Worm (Caenorhabditis elegans): Measurements from ENCODE around the gene aps-1.

aps-1 gene

ce11 chrV:5991490-5992069, 26.2 kb upstream of the aps-1 start:
- TF ChIP-seq ceh-9 (tag; optimal IDR thresholded peaks at IDR 0.05) (no peak), madf-2 (tag; optimal IDR thresholded peaks at IDR 0.05) (no peak), sox-4 (tag; optimal IDR thresholded peaks at IDR 0.05) (no peak), ceh-22 (tag; optimal IDR thresholded peaks at IDR 0.05) (no peak), tbx-2 (tag; optimal IDR thresholded peaks at IDR 0.05) (peak; percentile 50), ref-2 (tag; optimal IDR thresholded peaks at IDR 0.05) (no peak), eyg-1 (tag; optimal IDR thresholded peaks at IDR 0.05) (no peak), ets-4 (tag; optimal IDR thresholded peaks at IDR 0.05) (no peak), rnt-1 (tag; optimal IDR thresholded peaks at IDR 0.05) (peak; percentile 54), K02D7.2 (tag; optimal IDR thresholded peaks at IDR 0.05) (no peak), unc-55 (GFP tag; optimal IDR thresholded peaks at IDR 0.05) (peak; percentile 94), che-1 (tag; optimal IDR thresholded peaks at IDR 0.05) (no peak), syd-9 (tag; optimal IDR thresholded peaks at IDR 0.05) (peak; percentile 41), pax-1 (tag; optimal IDR thresholded peaks at IDR 0.05) (no peak), ztf-16 (tag; optimal IDR thresholded peaks at IDR 0.05) (no peak), ttx-3 (tag; optimal IDR thresholded peaks at IDR 0.05) (no peak), pat-9 (tag; optimal IDR thresholded peaks at IDR 0.05) (no peak), unc-3 (GFP tag; conservative IDR thresholded peaks at IDR 0.05) (no peak), unc-3 (tag; optimal IDR thresholded peaks at IDR 0.05) (no peak), sox-2 (GFP tag; IDR thresholded peaks at IDR 0.05) (no peak), hlh-13 (GFP tag; optimal IDR thresholded peaks at IDR 0.05) (no peak), mec-3 (tag; optimal IDR thresholded peaks at IDR 0.05; ENCODE audit: borderline replicate concordance) (no peak), elt-2 (tag; optimal IDR thresholded peaks at IDR 0.05) (peak; percentile 47), ceh-6 (GFP tag; optimal IDR thresholded peaks at IDR 0.05) (no peak), ceh-18 (tag; optimal IDR thresholded peaks at IDR 0.05) (peak; percentile 69), T23F11.4 (GFP tag; optimal IDR thresholded peaks at IDR 0.05) (no peak), hlh-30 (tag; optimal IDR thresholded peaks at IDR 0.05; ENCODE audit: insufficient read depth) (no peak), pros-1 (tag; optimal IDR thresholded peaks at IDR 0.05) (peak; percentile 3), nfya-1 (tag; optimal IDR thresholded peaks at IDR 0.05) (peak; percentile 55), ceh-48 (tag; optimal IDR thresholded peaks at IDR 0.05) (peak; percentile 73), fax-1 (tag; optimal IDR thresholded peaks at IDR 0.05) (no peak), hlh-8 (tag; optimal IDR thresholded peaks at IDR 0.05) (peak; percentile 35), ceh-14 (tag; optimal IDR thresholded peaks at IDR 0.05) (peak; percentile 63), K09A11.1 (tag; optimal IDR thresholded peaks at IDR 0.05; ENCODE audit: insufficient read depth) (no peak), ceh-34 (tag; optimal IDR thresholded peaks at IDR 0.05) (peak; percentile 69), C38D4.7 (GFP tag; optimal IDR thresholded peaks at IDR 0.05) (no peak), ceh-2 (tag; optimal IDR thresholded peaks at IDR 0.05) (no peak), gmeb-2 (tag; optimal IDR thresholded peaks at IDR 0.05) (no peak), unc-42 (tag; optimal IDR thresholded peaks at IDR 0.05) (peak; percentile 80), ceh-31 (tag; optimal IDR thresholded peaks at IDR 0.05) (peak; percentile 53), tbx-7 (tag; optimal IDR thresholded peaks at IDR 0.05) (no peak), ceh-45 (GFP tag; IDR thresholded peaks at IDR 0.05) (no peak)

- TF ChIP-seq ceh-45 (GFP tag; IDR thresholded peaks at IDR 0.05) (no peak), pqm-1 (tag; optimal IDR thresholded peaks at IDR 0.05) (no peak), hlh-15 (tag; optimal IDR thresholded peaks at IDR 0.05) (no peak), ceh-9 (tag; optimal IDR thresholded peaks at IDR 0.05) (no peak), pros-1 (tag; optimal IDR thresholded peaks at IDR 0.05) (no peak), unc-55 (GFP tag; optimal IDR thresholded peaks at IDR 0.05) (peak; percentile 84), rnt-1 (tag; optimal IDR thresholded peaks at IDR 0.05) (peak; percentile 39), ceh-19 (GFP tag; optimal IDR thresholded peaks at IDR 0.05) (no peak)
Measured at ce11 chrV:5995598-5995997, 22.2 kb upstream of the aps-1 start.

All from whole organism, late embryonic.